Worm (Caenorhabditis elegans) whole organism, mixed stage, embryonic: ENCODE results near the gene Y54G2A.40.
"Not testable (repeated sequence)": the region's sequence is repeated elsewhere in the genome, so short reads cannot be mapped to it uniquely, and the experiment has no call there.

Source experiments
- M03D4.4 ChIP-seq: sonication (generic microtip); optimal IDR thresholded peaks from 2 replicates; lab custom pipeline; 2017; ENCODE audit warnings: mild to moderate bottlenecking, missing genetic modification characterization, missing compliant biosample characterization
- elt-1 ChIP-seq: sonication (generic microtip); optimal IDR thresholded peaks from 2 replicates; lab custom pipeline; 2017; ENCODE audit warnings: missing genetic modification characterization, mild to moderate bottlenecking, missing compliant biosample characterization, antibody characterized with exemption, moderate library complexity, borderline replicate concordance; ENCODE audit not compliant: insufficient read depth
- ham-2 ChIP-seq: fragments of 200-800 bp; sonication (Bioruptor generic); optimal IDR thresholded peaks from 2 replicates; lab custom pipeline; 2018; ENCODE audit warnings: mild to moderate bottlenecking, missing genetic modification characterization, missing compliant biosample characterization
- hlh-1 ChIP-seq: fragments of 150-350 bp; optimal IDR thresholded peaks from 2 replicates; lab custom pipeline; 2014; ENCODE audit warnings: missing biosample characterization, missing genetic modification reagents, missing genetic modification characterization
- lin-13 ChIP-seq: fragments of 150-350 bp; optimal IDR thresholded peaks from 2 replicates; lab custom pipeline; 2014; ENCODE audit warnings: missing biosample characterization, missing genetic modification characterization
- mab-5 ChIP-seq: fragments of 150-350 bp; optimal IDR thresholded peaks from 2 replicates; lab custom pipeline; 2014; ENCODE audit warnings: missing biosample characterization, missing genetic modification characterization
- nhr-237 ChIP-seq: fragments of 150-350 bp; optimal IDR thresholded peaks from 2 replicates; lab custom pipeline; 2014; ENCODE audit warnings: missing biosample characterization, missing genetic modification characterization
- nhr-28 ChIP-seq: fragments of 150-350 bp; optimal IDR thresholded peaks from 2 replicates; lab custom pipeline; 2014; ENCODE audit warnings: missing biosample characterization, missing genetic modification characterization
- tbx-8 ChIP-seq: fragments of 200-800 bp; sonication (Bioruptor generic); optimal IDR thresholded peaks from 2 replicates; lab custom pipeline; 2018; ENCODE audit warnings: mild to moderate bottlenecking, missing genetic modification characterization, moderate library complexity, missing compliant biosample characterization
- unc-39 ChIP-seq: fragments of 150-350 bp; optimal IDR thresholded peaks from 2 replicates; lab custom pipeline; 2014; ENCODE audit warnings: missing biosample characterization, missing genetic modification characterization
- zip-8 ChIP-seq: fragments of 150-350 bp; optimal IDR thresholded peaks from 2 replicates; lab custom pipeline; 2014; ENCODE audit warnings: missing biosample characterization, missing genetic modification characterization

DNA sequence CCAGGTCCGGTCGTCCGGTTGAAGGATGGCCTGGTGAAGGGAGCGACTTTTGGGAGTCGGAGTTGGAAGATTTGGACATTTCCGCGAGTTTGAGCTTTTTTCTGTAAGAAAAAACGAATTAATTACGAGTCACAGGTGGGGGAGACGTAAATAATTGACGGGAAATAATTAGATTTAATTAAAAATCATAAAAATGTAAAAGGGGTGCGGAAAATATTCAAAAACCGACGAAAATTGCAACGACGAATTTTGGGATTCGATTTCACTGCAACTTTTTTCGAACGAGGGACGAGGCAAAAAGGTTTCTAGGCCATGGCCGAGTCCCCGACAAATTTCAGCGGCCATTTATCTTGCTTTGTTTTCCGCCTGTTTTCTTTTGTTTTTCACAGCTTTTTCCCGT, 48.4 kb downstream of the Y54G2A.40 start, which contains the start of gene Y54G2A.19:
- TF ChIP-seq unc-39 (tag; lab: Kevin White, UChicago); mab-5 (tag; lab: Kevin White, UChicago); tbx-8; nhr-237 (tag; lab: Kevin White, UChicago); elt-1; lin-13; ham-2 (GFP tag; lab: Kevin White, UChicago); M03D4.4 (tag; lab: Kevin White, UChicago); nhr-28; hlh-1 (tag; lab: Kevin White, UChicago); zip-8: not testable (repeated sequence)
